Fruit fly (Drosophila melanogaster): ENCODE data around the gene CG45064.
A peak's percentile ranks its signal among the peaks of the same experiment; 100 is the strongest.

The CG45064 gene

DNA sequence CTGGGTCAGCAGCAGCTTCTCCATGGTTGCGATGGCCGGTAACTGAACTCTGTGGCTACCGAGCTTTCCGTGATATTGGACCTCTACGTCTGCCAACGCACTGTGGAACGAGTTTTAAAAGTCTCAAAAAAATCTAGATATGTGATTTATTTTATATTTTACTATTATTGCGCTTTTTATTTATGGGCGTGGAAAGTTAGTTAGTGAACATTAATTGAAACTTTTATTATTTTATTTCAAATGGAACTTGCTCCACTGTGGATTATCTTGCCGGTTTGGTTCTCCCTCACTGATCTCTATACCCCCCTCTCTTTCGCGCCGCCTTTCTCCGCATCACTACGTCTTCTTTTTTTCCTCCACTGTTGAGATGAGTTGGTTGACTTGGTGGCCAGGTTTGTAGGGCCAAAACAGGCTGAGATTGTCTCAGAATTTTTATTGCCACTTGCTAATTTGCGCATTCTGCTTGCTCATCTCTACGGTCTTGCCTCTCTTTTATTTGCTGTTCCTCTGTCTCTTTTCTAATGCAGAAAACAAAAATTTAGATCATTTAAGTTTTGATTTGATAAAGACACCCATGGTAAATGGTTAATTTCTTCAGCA lies 33.5 kb downstream of the CG45064 start, which contains the start of gene CG9522:
TSS of gene CG9522 (minus strand) at position 54 of the 600 bp plus-strand sequence.
- TF ChIP-seq CG17801 (GFP tag; optimal IDR thresholded peaks at IDR 0.05; ENCODE audit: partially characterized antibody): no peak

DNA sequence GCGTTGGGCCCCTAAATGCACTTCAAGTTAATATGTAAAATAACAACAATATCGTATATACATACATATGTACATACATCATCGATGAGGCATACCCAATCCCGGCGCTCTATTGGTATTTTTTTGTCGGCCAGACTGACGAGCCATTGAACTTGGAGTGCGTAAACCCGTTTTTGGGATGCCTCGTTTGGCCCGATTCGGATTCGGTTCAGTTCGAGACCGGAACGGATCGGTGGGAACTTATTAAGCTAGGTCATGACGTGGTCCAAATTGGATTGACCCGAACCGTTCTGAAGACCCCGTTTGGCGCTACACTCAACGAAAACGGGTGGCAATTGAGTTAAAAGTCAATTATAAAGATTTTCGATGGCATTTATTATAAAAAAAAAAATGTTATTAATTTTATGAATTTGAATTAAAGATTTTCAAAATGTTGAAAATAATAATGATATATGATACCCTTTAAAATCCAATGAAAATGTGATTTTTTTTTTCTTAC lies 36.2 kb downstream of the CG45064 start:
- no peak for TF ChIP-seq CG17801 (GFP tag; optimal IDR thresholded peaks at IDR 0.05; ENCODE audit: partially characterized antibody)

DNA sequence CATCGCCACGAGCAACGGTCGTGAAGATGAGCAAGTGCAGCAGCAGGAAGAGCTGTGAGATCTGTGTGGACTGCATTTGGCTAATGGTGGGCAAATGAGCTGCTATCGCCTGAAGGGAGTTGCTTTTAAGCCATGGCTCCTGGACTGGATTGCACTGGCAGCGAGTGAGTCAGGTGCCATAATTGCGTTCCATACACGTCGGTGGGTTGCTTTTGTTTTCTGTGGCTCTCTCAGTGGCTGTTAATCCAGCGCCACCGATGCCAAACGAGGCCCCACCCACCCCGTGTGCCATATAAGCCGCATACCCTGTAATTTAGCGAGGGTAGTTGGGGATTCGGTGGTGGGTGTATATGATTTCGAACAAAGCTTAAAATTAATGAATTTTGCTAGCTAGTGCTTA lies 37.7 kb downstream of the CG45064 start, which contains the start of gene CG12539:
TSS of gene CG12539 (minus strand) at position 101 of the 400 bp plus-strand sequence.
- TF ChIP-seq CG17801 (GFP tag; optimal IDR thresholded peaks at IDR 0.05; ENCODE audit: partially characterized antibody): no peak

DNA sequence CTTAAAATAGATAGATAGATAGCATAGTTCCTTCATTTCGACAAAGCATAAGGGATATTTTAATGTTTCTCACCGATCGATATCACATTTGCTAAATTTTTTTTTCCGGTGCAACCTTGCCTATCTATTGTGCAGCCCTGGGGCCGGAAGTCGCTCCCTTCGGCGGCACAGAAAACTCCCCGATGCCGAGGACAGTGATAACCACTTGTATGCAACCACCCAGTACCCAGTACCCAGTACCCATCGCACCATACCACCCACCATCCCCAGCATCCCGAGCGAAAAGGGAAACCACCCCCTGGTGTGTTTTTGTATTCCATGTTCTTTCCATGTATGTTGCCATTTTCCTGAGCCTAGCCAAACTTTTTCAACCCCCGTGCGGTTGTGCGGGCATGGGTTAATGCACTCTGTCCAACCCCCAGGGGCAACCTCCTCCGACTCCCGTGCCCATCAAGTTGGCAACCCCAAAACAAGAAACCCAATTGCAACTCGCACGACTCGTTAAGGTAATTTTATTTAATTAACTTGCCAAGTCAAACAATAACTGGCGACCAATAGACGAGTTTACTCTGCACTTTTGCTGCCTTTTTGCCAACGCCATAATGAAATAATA lies 40.4 kb downstream of the CG45064 start:
- no peak for TF ChIP-seq CG17801 (GFP tag; optimal IDR thresholded peaks at IDR 0.05; ENCODE audit: partially characterized antibody)

DNA sequence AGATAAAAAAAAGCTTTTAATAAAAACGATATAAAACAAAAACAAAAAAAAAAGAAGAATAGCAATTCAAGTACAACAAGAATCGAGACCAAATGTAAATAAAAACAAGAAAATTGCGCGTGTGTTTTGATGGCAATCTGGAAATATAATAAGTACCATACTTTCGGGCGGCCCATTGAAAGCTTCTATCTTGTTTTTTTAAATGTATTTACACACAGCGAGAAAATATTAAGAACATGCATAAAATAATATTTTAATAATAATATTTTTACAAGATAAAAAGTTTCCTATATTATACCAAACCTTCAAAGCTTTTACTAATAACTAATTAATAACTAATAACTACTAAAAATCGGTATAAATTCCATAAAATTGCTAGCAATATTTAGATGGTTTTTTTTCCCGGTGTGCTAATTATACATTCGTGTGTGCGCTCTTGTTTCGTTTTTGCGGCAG lies 41.9 kb downstream of the CG45064 start:
- TF ChIP-seq CG17801 (GFP tag; optimal IDR thresholded peaks at IDR 0.05; ENCODE audit: partially characterized antibody): peak; percentile 87

DNA sequence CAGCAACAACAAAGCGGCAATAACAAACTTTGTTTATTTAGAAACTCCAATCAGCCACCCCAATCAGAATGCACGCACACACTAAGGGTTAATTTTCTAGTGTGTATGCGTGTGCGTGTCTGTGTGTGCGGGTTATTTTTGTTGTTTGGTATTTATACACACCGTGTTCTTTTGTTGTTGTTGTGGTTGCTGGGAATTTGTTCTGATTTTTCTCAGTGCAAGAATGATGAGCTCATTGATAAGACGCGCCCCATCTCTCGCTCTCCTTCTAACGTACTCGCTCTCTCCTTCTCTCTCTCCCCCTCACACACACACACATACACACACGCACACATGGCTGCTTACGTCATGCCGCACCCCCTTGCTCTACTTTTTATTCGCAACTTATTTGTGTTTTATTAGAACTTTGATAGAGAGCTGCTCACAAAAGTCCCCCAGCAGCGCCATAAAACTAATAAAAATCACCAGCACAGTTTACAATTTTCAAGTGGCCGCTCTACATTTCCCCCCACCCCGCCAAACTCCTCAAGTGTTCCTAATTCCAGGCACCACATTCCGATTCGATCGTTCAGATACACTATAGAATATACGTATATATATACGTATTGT lies 42.5 kb downstream of the CG45064 start:
- TF ChIP-seq CG17801 (GFP tag; optimal IDR thresholded peaks at IDR 0.05; ENCODE audit: partially characterized antibody): no peak

DNA sequence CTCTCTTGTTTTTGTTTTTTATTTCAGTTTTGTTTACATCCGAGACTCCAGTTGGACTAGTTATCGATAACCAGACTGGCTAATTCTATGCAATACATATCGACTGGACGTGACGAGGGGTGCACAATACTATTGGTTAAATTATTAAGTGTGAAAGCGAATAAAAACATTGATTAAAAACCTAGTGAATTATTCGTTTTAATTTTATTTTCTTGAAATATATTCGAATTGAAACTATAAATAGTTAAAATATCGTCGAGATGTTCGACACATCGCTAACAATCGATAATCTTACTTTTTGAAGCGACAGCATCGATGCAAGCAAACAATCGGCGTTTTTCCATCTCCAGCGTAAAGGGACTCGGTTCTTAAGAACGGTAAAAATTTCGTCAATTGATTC lies 43.3 kb downstream of the CG45064 start, which contains the start of the genes CG32590 and Flo2:
TSS of gene CG32590 (minus strand) at position 60 of the 400 bp plus-strand sequence.
TSS of gene Flo2 (plus strand) at position 330 of the 400 bp plus-strand sequence.
- TF ChIP-seq CG17801 (GFP tag; optimal IDR thresholded peaks at IDR 0.05; ENCODE audit: partially characterized antibody): peak; percentile 82

DNA sequence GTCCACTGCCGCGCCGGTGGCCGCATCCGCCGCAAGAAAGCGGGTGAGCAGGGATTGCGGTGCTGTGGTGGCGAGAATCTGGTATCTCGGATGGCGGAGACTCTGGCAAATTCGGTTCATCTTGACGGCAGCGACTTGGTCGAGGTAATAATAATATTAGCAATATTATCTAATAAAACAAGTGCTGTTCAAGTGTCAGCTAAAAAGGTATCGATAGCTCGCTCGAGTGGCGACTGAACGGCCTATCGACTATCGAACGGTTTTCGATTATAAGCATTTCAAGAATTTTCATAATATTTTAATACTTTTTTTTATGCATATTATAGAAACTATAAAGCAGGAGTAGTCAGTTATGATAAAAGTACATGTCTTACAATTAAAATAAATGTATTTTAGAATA lies 44.4 kb downstream of the CG45064 start, which contains the start of gene Grx5:
TSS of gene Grx5 (minus strand) at position 216 of the 400 bp plus-strand sequence.
- TF ChIP-seq CG17801 (GFP tag; optimal IDR thresholded peaks at IDR 0.05; ENCODE audit: partially characterized antibody): no peak

DNA sequence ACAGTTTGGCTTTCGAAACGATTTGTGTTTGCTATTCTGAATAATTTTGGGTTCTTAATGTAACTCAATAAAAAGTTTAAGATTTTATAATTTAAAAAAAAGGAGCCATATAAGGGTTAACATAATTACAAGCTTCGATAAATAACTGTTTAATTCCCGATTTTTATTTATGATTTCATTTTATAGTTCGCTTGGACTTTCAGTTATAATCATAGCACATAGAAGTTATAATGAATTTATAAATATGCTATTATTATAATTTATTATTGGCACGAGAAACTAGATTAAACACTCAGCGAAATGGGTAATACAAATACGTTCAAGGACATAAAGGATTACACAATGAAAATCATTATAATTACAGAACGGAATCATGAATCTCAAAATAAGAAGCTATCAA lies 46.0 kb downstream of the CG45064 start, which contains the start of gene CG14410:
TSS of gene CG14410 (plus strand) at position 301 of the 400 bp plus-strand sequence.
- TF ChIP-seq CG17801 (GFP tag; optimal IDR thresholded peaks at IDR 0.05; ENCODE audit: partially characterized antibody): no peak

DNA sequence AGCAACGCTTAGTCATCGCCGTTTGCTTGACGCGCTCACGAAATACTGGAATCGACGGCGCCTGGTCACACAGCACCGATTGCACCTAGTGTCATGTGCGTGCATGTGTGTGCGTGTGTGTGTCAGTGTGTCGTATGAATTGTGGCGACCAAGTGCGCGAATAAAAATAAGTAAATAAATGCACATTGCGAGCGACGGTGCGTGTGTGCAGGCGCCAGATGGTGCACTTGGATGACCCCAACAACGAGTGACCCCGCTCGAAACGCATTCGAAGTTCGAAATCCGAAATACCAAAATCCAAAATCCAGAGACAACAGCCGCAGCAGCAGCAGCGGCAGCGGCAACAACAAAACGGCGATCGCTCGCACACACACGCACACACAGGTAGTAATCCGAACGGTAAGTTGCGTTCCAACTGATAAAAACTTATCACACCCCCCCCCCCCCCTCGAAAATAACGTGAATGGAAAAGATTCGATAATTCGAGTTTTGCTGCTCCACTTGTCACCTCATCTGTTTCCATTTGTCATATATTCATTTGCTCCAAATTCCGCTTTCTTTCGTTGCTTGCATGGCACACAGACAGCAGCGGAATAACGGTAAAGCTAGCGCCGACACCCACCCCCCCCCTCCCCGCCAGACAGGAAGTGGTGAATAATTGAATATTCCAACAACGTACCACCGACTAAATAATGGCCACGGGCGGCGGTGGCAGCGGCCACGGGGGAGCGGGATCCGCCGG lies 49.7 kb downstream of the CG45064 start, which contains the start of gene CG14411:
TSS of gene CG14411 (plus strand) at position 86 of the 742 bp plus-strand sequence.
- TF ChIP-seq CG17801 (GFP tag; optimal IDR thresholded peaks at IDR 0.05; ENCODE audit: partially characterized antibody): no peak

DNA sequence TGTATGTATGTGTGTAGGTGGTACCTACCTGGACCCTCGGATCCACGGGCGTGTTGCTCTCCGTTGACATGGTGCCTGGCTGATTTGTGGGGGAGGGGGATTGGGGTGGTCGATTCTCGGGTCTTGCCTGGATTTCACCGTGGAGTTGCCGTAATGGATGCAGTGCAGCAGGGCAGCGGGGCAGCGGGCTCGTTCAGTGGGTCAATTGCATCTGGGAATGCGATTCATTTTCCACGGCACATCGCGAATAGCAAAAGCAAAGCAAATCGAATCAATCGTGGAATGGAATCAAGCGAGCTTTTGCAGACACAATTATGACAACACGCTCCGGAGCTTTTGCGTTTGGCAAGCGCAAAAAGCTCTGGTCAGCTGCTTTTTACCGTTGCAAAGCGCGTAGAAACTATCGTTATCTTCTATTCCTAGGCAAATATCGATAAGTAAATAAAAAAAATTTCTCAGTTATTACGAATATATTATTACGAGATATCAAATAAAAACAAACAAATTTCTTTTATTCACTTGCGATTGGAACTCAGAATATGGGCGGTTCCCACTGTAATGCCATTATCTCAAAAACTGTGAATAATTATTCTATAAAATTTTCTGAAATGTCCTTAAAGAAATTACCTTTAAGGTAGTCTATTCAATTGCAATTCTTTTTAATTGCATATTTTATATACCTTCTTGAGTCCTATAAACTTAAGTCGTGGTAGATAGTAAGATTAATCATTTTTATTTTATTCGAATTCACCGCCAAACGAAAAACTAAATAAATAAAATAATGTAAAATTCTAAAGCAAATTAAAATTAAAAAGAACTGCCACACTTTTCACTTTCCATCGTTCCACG lies 50.4 kb downstream of the CG45064 start, which contains the start of gene CG14408:
TSS of gene CG14408 (minus strand) at position 321 of the 849 bp plus-strand sequence.
- TF ChIP-seq CG17801 (GFP tag; optimal IDR thresholded peaks at IDR 0.05; ENCODE audit: partially characterized antibody): no peak

DNA sequence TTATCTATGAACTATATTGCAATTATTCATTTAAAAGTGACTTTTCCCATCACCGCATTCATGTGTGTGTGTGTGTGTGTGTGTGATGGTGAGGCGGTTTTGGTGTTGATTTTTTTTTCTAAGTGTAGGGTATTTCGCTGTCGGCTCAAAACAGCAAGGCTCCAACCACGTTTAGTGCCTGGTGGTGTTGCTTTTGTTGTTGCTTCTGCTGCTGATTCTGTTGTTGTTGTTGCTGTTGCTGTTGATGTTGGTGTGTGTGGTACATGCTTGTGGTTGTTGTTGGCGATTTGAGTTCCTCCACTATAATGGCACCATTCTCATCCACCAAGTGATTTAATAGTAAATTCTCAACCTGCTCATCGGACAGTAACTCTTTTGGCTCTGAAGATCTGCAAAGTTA lies 54.7 kb downstream of the CG45064 start:
- no peak for TF ChIP-seq CG17801 (GFP tag; optimal IDR thresholded peaks at IDR 0.05; ENCODE audit: partially characterized antibody)

DNA sequence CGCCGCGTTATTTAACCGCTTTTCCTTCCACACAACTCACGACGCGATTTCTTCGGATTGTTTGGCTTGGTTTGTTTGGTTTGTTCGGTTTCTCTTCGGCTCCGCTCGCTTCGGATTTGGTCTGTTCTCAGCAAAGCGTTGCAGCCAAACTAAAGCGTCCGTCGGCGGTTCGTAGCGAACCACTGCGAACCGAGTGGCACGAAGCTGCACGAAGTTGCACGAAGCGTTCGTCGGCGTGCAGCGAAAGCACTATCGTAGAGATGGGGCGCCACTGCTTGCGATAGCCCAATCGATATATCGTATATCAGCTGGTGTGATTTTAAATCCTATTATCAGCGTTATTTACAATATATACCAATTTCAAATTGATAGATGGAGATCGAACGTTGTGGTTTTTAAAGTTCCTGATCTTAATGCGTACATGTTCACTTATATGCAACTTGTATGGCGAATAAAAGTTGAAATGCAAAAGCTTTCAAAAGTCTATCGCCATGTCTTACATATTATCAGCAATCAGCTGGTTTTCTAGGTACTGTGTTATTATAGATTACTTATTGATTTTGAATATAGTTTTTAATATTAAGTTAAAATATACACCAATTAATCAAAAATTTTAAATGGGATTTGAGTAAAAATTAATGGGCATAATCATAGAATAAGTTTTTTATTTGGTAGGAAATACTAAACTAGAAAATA lies 56.3 kb downstream of the CG45064 start, which contains the start of gene rut:
TSS of gene rut (minus strand) at position 152 of the 696 bp plus-strand sequence.
- TF ChIP-seq CG17801 (GFP tag; optimal IDR thresholded peaks at IDR 0.05; ENCODE audit: partially characterized antibody): no peak
